Worm (Caenorhabditis elegans): Measurements from ENCODE around the gene R07B7.2.

DNA sequence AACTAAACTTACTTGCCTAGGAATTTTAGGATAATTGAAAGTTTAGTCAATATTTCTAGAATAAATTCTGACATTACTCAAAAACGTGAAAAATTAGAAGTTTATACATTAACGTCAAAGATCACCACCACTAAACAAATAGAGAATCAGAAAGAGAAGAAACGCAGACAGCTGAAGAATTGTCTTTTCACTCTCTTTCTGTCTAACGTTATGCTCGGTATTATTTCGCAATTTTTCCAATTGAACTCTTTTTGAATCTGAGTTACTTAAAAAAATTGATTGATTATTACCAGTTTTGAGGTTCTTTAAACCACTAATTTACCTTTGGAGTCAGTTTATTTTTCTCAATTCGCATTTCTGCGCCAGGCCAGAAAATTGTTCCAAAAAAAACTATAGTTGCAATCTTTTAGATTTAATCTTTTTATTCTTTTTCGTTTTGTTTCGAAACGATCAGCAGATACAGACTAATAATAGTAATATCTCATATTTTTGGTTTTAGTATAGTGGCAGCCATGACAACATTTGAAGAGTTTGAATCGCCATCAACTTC lies 41.3 kb upstream of the R07B7.2 start, which contains the start of gene nhr-154:
- no peak for TF ChIP-seq tbx-8 (GFP tag; optimal IDR thresholded peaks at IDR 0.05)
- peak; percentile 27 for TF ChIP-seq nhr-237 (tag; optimal IDR thresholded peaks at IDR 0.05)
- TF ChIP-seq unc-120 (tag; optimal IDR thresholded peaks at IDR 0.05; ENCODE audit: poor library complexity, severe bottlenecking) = no peak
- TF ChIP-seq mep-1 (tag; optimal IDR thresholded peaks at IDR 0.05) = no peak
